Fruit fly (Drosophila melanogaster) whole organism, pupa: Measurements from ENCODE around the gene TotF.
"Not testable (repeated sequence)": the region's sequence is repeated elsewhere in the genome, so short reads cannot be mapped to it uniquely, and the experiment has no call there.

Source experiments
- CG10348 ChIP-seq: fragments of 200-800 bp; sonication (Bioruptor generic); IDR thresholded peaks from 2 replicates; pipeline ENCODE4 v1.3.6; 2022; ENCODE audit warnings: missing biosample characterization, missing genetic modification characterization
- CG15710 ChIP-seq: fragments of 200-800 bp; sonication (Bioruptor generic); optimal IDR thresholded peaks from 2 replicates; lab custom pipeline; 2018; ENCODE audit warnings: missing biosample characterization, mild to moderate bottlenecking, missing genetic modification characterization, moderate library complexity
- CG34367 ChIP-seq: fragments of 200-800 bp; sonication (Bioruptor generic); optimal IDR thresholded peaks from 2 replicates; lab custom pipeline; 2018; ENCODE audit warnings: missing biosample characterization, mild to moderate bottlenecking, missing genetic modification characterization
- Pif1B ChIP-seq: fragments of 200-800 bp; sonication (Bioruptor generic); optimal IDR thresholded peaks from 3 replicates; lab custom pipeline; 2016; ENCODE audit warnings: missing biosample characterization, missing genetic modification characterization

dm6 chr2L:19936131-19936530 is 24.0 kb upstream of the TotF start:
- TF ChIP-seq CG10348; Pif1B (GFP tag; lab: Kevin White, UChicago): not testable (repeated sequence)
- peak; percentile 19 for TF ChIP-seq CG34367 (tag; lab: Kevin White, UChicago)
- peak; percentile 57 for TF ChIP-seq CG15710 (tag; lab: Kevin White, UChicago)
